Worm (Caenorhabditis elegans) whole organism, L1 larva: ENCODE data around the gene fbxa-116.

Experiments
- alr-1 ChIP-seq: fragments of 200-800 bp; sonication (Bioruptor generic); optimal IDR thresholded peaks from 2 replicates; lab custom pipeline; 2018; ENCODE audit warnings: borderline replicate concordance, mild to moderate bottlenecking, missing genetic modification characterization, missing compliant biosample characterization
- ceh-82 ChIP-seq, 3 experiments: fragments of 150-350 bp in 1 of 3; sonication (generic microtip) in 2 of 3; optimal IDR thresholded peaks; 2 replicates each; lab custom pipeline; 2014 to 2017; ENCODE audit warnings: missing biosample characterization in 3 of 3, missing genetic modification characterization in 3 of 3
- elt-3 ChIP-seq, 6 experiments: fragments of 150-350 bp in 1 of 6; sonication (generic microtip); optimal IDR thresholded peaks; 2 replicates each; lab custom pipeline; 2017 to 2018; ENCODE audit warnings: missing biosample characterization in 6 of 6, missing genetic modification characterization in 6 of 6, inconsistent platforms in 1 of 6
- lin-13 ChIP-seq: fragments of 150-350 bp; optimal IDR thresholded peaks from 2 replicates; lab custom pipeline; 2014; ENCODE audit warnings: missing biosample characterization, missing genetic modification reagents, missing genetic modification characterization
- lsy-2 ChIP-seq, 2 experiments: fragments of 150-350 bp; optimal IDR thresholded peaks; 2 replicates each; lab custom pipeline; 2014; ENCODE audit warnings: missing biosample characterization in 2 of 2, missing genetic modification characterization in 2 of 2
- mdl-1 ChIP-seq, 2 experiments: fragments of 150-350 bp; optimal IDR thresholded peaks; 2 replicates each; lab custom pipeline; 2014 to 2017; ENCODE audit warnings: missing biosample characterization in 2 of 2, missing genetic modification characterization in 2 of 2, inconsistent platforms in 1 of 2
- nhr-11 ChIP-seq: fragments of 150-350 bp; optimal IDR thresholded peaks from 2 replicates; lab custom pipeline; 2014; ENCODE audit warnings: missing biosample characterization, missing genetic modification characterization
- nhr-77 ChIP-seq: fragments of 150-350 bp; optimal IDR thresholded peaks from 2 replicates; lab custom pipeline; 2014; ENCODE audit warnings: missing biosample characterization, missing genetic modification characterization
- nhr-85 ChIP-seq: sonication (generic microtip); peaks from one replicate; lab custom pipeline; 2016; ENCODE audit warnings: missing genetic modification characterization, inconsistent platforms, missing compliant biosample characterization
- skn-1 ChIP-seq: fragments of 150-350 bp; optimal IDR thresholded peaks from 2 replicates; lab custom pipeline; 2014; ENCODE audit warnings: missing biosample characterization, missing genetic modification characterization
- snpc-4 ChIP-seq: fragments of 150-350 bp; optimal IDR thresholded peaks from 2 replicates; lab custom pipeline; 2014; ENCODE audit warnings: missing biosample characterization, missing genetic modification characterization
- tbx-2 ChIP-seq: sonication (generic microtip); optimal IDR thresholded peaks from 2 replicates; lab custom pipeline; 2016; ENCODE audit warnings: missing genetic modification characterization, missing compliant biosample characterization
- ztf-11 ChIP-seq, 2 experiments: sonication (generic microtip); optimal IDR thresholded peaks; 2 replicates each; lab custom pipeline; 2016 to 2017; ENCODE audit warnings: missing genetic modification characterization in 2 of 2, missing biosample characterization in 1 of 2, missing compliant biosample characterization in 1 of 2

DNA sequence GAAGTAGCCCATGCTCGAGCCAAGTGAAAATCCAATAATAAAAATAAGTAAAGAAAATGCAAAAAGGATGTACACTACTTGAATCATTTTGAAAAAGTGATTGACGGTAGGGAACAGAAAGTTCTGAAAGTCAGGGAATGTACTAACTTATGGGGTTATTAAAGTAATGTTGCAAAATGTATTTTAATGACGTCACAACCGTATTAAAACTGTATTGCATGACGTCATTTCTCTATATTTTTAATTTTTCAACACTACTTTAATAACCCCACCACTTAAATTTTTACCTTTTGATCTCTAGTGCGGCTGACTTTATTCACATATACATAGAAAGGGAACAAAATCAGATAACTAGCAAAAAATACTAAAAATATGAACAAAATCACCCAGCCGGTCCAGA lies 6.4 kb downstream of the fbxa-116 start:
- TF ChIP-seq skn-1 (tag; lab: Kevin White, UChicago): no peak
- no peak for TF ChIP-seq ztf-11 (tag; optimal IDR thresholded peaks at IDR 0.05; lab: Kevin White, UChicago)
- TF ChIP-seq snpc-4: no peak
- TF ChIP-seq nhr-77 (tag; lab: Kevin White, UChicago): no peak
- TF ChIP-seq tbx-2 (tag; lab: Kevin White, UChicago): no peak
- no peak for TF ChIP-seq elt-3 (tag; optimal IDR thresholded peaks at IDR 0.05; lab: Kevin White, UChicago)
- TF ChIP-seq mdl-1 (tag; optimal IDR thresholded peaks at IDR 0.05; lab: Kevin White, UChicago): no peak
- TF ChIP-seq nhr-11 (tag; lab: Kevin White, UChicago): no peak
- TF ChIP-seq lsy-2 (tag; optimal IDR thresholded peaks at IDR 0.05; lab: Kevin White, UChicago): no peak
- no peak for TF ChIP-seq lin-13 (GFP tag; lab: Kevin White, UChicago)
- TF ChIP-seq alr-1: no peak
- no peak for TF ChIP-seq ceh-82 (tag; optimal IDR thresholded peaks at IDR 0.05; lab: Kevin White, UChicago)
- no peak for TF ChIP-seq nhr-85
